Worm (Caenorhabditis elegans): ENCODE measurements around the gene Y39G8B.10.

- TF ChIP-seq W03F9.2 (tag; optimal IDR thresholded peaks at IDR 0.05) (no peak), him-1 (tag; optimal IDR thresholded peaks at IDR 0.05) (no peak), dao-5 (tag; optimal IDR thresholded peaks at IDR 0.05) (no peak)
These were observed 16.7 kb downstream of the Y39G8B.10 start, which contains the start of gene W07G1.7 for ce11 chrII:13966242-13966641.
